Worm (Caenorhabditis elegans): ENCODE measurements around the gene C45B11.5.

ce11 chrV:11074448-11074847 is 32.8 kb downstream of the C45B11.5 start, which contains the start of gene act-3:
- TF ChIP-seq klf-2 (GFP tag; conservative IDR thresholded peaks at IDR 0.05) (no peak), cog-1 (tag; optimal IDR thresholded peaks at IDR 0.05) (peak; percentile 35), ztf-23 (GFP tag; IDR thresholded peaks at IDR 0.05) (no peak)
